Worm (Caenorhabditis elegans) whole organism, young adult: ENCODE data around the gene F38B2.6.

Source experiments
- B0336.3 ChIP-seq: fragments of 200-800 bp; sonication (Bioruptor generic); IDR thresholded peaks from 2 replicates; pipeline ENCODE4 v1.3.6; 2022; ENCODE audit warnings: missing genetic modification characterization, missing compliant biosample characterization
- F39B2.1 ChIP-seq: fragments of 200-800 bp; sonication (Bioruptor generic); IDR thresholded peaks from 2 replicates; pipeline ENCODE4 v1.3.6; 2022; ENCODE audit warnings: missing genetic modification reagents, missing genetic modification characterization, missing compliant biosample characterization
- F57C9.4 ChIP-seq: sonication (generic microtip); optimal IDR thresholded peaks from 2 replicates; lab custom pipeline; 2017; ENCODE audit warnings: mild to moderate bottlenecking, missing genetic modification characterization, missing compliant biosample characterization
- T26A5.8 ChIP-seq: sonication (generic microtip); optimal IDR thresholded peaks from 2 replicates; lab custom pipeline; 2016; ENCODE audit warnings: missing genetic modification characterization, missing compliant biosample characterization
- Y79H2A.3 ChIP-seq: fragments of 200-800 bp; sonication (Bioruptor generic); conservative IDR thresholded peaks from 2 replicates; pipeline ENCODE4 v1.3.6; 2022; ENCODE audit warnings: missing genetic modification reagents, missing genetic modification characterization, missing compliant biosample characterization
- aptf-3 ChIP-seq: fragments of 200-800 bp; sonication (Bioruptor generic); IDR thresholded peaks from 2 replicates; pipeline ENCODE4 v1.3.6; 2022; ENCODE audit warnings: missing genetic modification characterization, missing compliant biosample characterization
- bed-1 ChIP-seq: fragments of 200-800 bp; sonication (Bioruptor generic); IDR thresholded peaks from 2 replicates; pipeline ENCODE4 v1.3.6; 2022; ENCODE audit warnings: missing genetic modification reagents, missing genetic modification characterization, missing compliant biosample characterization
- ccch-3 ChIP-seq: fragments of 200-800 bp; sonication (Bioruptor generic); optimal IDR thresholded peaks from 2 replicates; lab custom pipeline; 2018; ENCODE audit warnings: mild to moderate bottlenecking, missing genetic modification characterization, missing compliant biosample characterization
- cebp-2 ChIP-seq: fragments of 200-800 bp; sonication (Bioruptor generic); IDR thresholded peaks from 2 replicates; pipeline ENCODE4 v1.3.6; 2022; ENCODE audit warnings: missing genetic modification characterization, missing compliant biosample characterization
- ceh-100 ChIP-seq: fragments of 200-800 bp; sonication (Bioruptor generic); IDR thresholded peaks from 2 replicates; pipeline ENCODE4 v1.3.6; 2022; ENCODE audit warnings: missing genetic modification reagents, missing genetic modification characterization, missing compliant biosample characterization
- chd-7 ChIP-seq: sonication (generic microtip); optimal IDR thresholded peaks from 2 replicates; lab custom pipeline; 2016; ENCODE audit warnings: mild to moderate bottlenecking, missing genetic modification characterization, moderate library complexity, missing compliant biosample characterization
- die-1 ChIP-seq: sonication (generic microtip); optimal IDR thresholded peaks from 2 replicates; lab custom pipeline; 2016; ENCODE audit warnings: missing genotype, mild to moderate bottlenecking, missing genetic modification characterization, missing compliant biosample characterization
- dox-1 ChIP-seq: fragments of 200-800 bp; sonication (Bioruptor generic); IDR thresholded peaks from 2 replicates; pipeline ENCODE4 v1.3.6; 2022; ENCODE audit warnings: missing genetic modification reagents, missing genetic modification characterization, missing compliant biosample characterization
- dpff-1 ChIP-seq: sonication (generic microtip); optimal IDR thresholded peaks from 2 replicates; lab custom pipeline; 2017; ENCODE audit warnings: mild to moderate bottlenecking, missing genetic modification characterization, missing compliant biosample characterization
- egl-18 ChIP-seq: fragments of 200-800 bp; sonication (Bioruptor generic); IDR thresholded peaks from 2 replicates; pipeline ENCODE4 v1.3.6; 2022; ENCODE audit warnings: missing genetic modification reagents, missing genetic modification characterization, missing compliant biosample characterization
- ets-4 ChIP-seq: fragments of 200-800 bp; sonication (Bioruptor generic); optimal IDR thresholded peaks from 2 replicates; lab custom pipeline; 2018; ENCODE audit warnings: mild to moderate bottlenecking, missing genetic modification characterization, missing compliant biosample characterization
- gei-17 ChIP-seq: fragments of 200-800 bp; sonication (Bioruptor generic); optimal IDR thresholded peaks from 2 replicates; lab custom pipeline; 2018; ENCODE audit warnings: mild to moderate bottlenecking, missing genetic modification characterization, missing compliant biosample characterization
- lag-1 ChIP-seq: fragments of 200-800 bp; sonication (Bioruptor generic); IDR thresholded peaks from 2 replicates; pipeline ENCODE4 v1.3.6; 2022; ENCODE audit warnings: missing genetic modification reagents, missing genetic modification characterization, missing compliant biosample characterization
- lin-35 ChIP-seq, 3 experiments: fragments of 150-350 bp in 2 of 3; sonication (generic microtip) in 1 of 3; optimal IDR thresholded peaks; 2 replicates each; lab custom pipeline; 2014 to 2018; ENCODE audit warnings: missing biosample characterization in 3 of 3, missing genetic modification characterization in 3 of 3, missing genetic modification reagents in 3 of 3
- lir-1 ChIP-seq: fragments of 200-800 bp; sonication (Bioruptor generic); conservative IDR thresholded peaks from 2 replicates; pipeline ENCODE4 v1.3.6; 2022; ENCODE audit warnings: missing genetic modification reagents, missing genetic modification characterization, missing compliant biosample characterization
- mes-4 ChIP-seq: sonication (generic microtip); optimal IDR thresholded peaks from 2 replicates; lab custom pipeline; 2016; ENCODE audit warnings: missing genotype, missing genetic modification characterization, missing compliant biosample characterization
- mxl-1 ChIP-seq: sonication (generic microtip); optimal IDR thresholded peaks from 2 replicates; lab custom pipeline; 2016; ENCODE audit warnings: missing genetic modification characterization, missing compliant biosample characterization
- nhr-27 ChIP-seq: fragments of 200-800 bp; sonication (Bioruptor generic); optimal IDR thresholded peaks from 2 replicates; lab custom pipeline; 2018; ENCODE audit warnings: mild to moderate bottlenecking, missing genetic modification characterization, moderate library complexity, missing compliant biosample characterization
- nhr-80 ChIP-seq: sonication (generic microtip); optimal IDR thresholded peaks from 2 replicates; lab custom pipeline; 2016; ENCODE audit warnings: missing genetic modification characterization, missing compliant biosample characterization
- nhr-90 ChIP-seq: sonication (generic microtip); optimal IDR thresholded peaks from 2 replicates; lab custom pipeline; 2016; ENCODE audit warnings: missing genotype, mild to moderate bottlenecking, missing genetic modification characterization, missing compliant biosample characterization
- sdz-38 ChIP-seq: sonication (generic microtip); optimal IDR thresholded peaks from 2 replicates; lab custom pipeline; 2016; ENCODE audit warnings: missing genotype, missing genetic modification characterization, missing compliant biosample characterization
- sea-2 ChIP-seq: fragments of 200-800 bp; sonication (Bioruptor generic); IDR thresholded peaks from 2 replicates; pipeline ENCODE4 v1.3.6; 2022; ENCODE audit warnings: missing genetic modification characterization, missing compliant biosample characterization
- tlf-1 ChIP-seq: fragments of 200-800 bp; sonication (Bioruptor generic); optimal IDR thresholded peaks from 2 replicates; lab custom pipeline; 2018; ENCODE audit warnings: mild to moderate bottlenecking, missing genetic modification characterization, missing compliant biosample characterization
- ztf-18 ChIP-seq: sonication (generic microtip); optimal IDR thresholded peaks from 2 replicates; lab custom pipeline; 2016; ENCODE audit warnings: missing genotype, mild to moderate bottlenecking, missing genetic modification characterization, missing compliant biosample characterization
- ztf-22 ChIP-seq: fragments of 200-800 bp; sonication (Bioruptor generic); optimal IDR thresholded peaks from 2 replicates; lab custom pipeline; 2018; ENCODE audit warnings: mild to moderate bottlenecking, missing genetic modification characterization, moderate library complexity, missing compliant biosample characterization
- ztf-28 ChIP-seq: fragments of 200-800 bp; sonication (Bioruptor generic); IDR thresholded peaks from 2 replicates; pipeline ENCODE4 v1.3.6; 2022; ENCODE audit warnings: missing genetic modification reagents, missing genetic modification characterization, missing compliant biosample characterization

The F38B2.6 gene

ce11 chrX:11281148-11281547 is at the start of gene F38B2.6:
TSS of gene F38B2.6 (minus strand) at chrX:11281248.
- TF ChIP-seq mes-4 (tag; lab: Kevin White, UChicago) (no peak), cebp-2 (no peak), ztf-22 (no peak), dox-1 (no peak), nhr-27 (tag; lab: Kevin White, UChicago) (no peak), F57C9.4 (tag; lab: Kevin White, UChicago) (no peak), sdz-38 (no peak)

DNA sequence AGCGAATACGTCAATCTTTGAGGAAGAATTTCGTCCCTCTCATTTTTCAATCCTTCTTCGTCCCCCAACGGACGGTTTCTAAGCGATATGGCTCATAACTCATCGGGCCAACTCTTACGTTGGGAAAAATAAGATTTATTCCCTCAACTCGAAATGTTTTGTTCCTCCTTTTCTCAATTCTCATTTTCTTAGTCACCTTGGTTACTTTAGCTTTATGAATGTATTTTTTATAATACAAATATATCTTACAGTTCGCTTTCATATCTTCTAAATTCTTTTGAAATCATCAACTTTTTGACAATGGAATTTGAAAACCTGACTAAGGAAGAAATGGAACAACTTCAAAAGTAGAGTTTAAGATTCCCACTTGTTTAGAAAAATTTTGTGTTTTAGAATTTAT is 48.4 kb upstream of the F38B2.6 start, which contains the start of gene npr-9:
npr-9 (plus strand) TSS at position 301 of the 400 bp plus-strand sequence.
- TF ChIP-seq die-1 = no peak
- no peak for TF ChIP-seq ztf-28 (GFP tag; lab: Robert Waterston, UW)
- no peak for TF ChIP-seq T26A5.8 (tag; lab: Kevin White, UChicago)
- TF ChIP-seq nhr-90 = no peak
- no peak for TF ChIP-seq ets-4 (GFP tag; lab: Kevin White, UChicago)
- no peak for TF ChIP-seq tlf-1 (GFP tag; lab: Kevin White, UChicago)
- no peak for TF ChIP-seq sea-2 (GFP tag; lab: Robert Waterston, UW)
- no peak for TF ChIP-seq egl-18 (GFP tag; lab: Robert Waterston, UW)
- TF ChIP-seq chd-7 (tag; lab: Kevin White, UChicago) = no peak
- TF ChIP-seq, all 124 proteins: peak for 0

DNA sequence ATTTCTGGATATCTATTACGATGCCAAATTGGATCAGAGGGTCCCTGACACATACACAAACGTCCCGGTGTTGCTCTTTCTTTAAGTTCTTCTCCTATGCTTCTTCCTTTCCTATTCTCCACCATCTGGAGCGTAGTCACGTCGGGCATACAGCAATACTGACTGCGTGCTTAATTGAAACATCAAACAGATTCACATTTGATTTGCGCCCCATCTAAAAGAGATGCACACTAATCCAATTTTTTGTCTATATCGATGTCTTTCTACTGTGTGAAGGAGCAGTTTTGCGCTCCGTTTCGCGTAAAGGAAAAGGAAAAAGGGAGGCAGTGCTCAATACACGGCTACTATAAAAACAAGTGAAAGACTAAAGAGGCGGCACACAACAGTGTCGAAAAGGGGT is 47.7 kb upstream of the F38B2.6 start:
- TF ChIP-seq Y79H2A.3 (GFP tag; lab: Robert Waterston, UW) = no peak
- TF ChIP-seq lir-1 (GFP tag; lab: Robert Waterston, UW) = no peak
- no peak for TF ChIP-seq F39B2.1 (GFP tag; lab: Robert Waterston, UW)
- TF ChIP-seq dpff-1 (tag; lab: Kevin White, UChicago) = no peak
- TF ChIP-seq ets-4 (GFP tag; lab: Kevin White, UChicago) = no peak
- TF ChIP-seq mxl-1 (tag; lab: Kevin White, UChicago) = no peak
- TF ChIP-seq aptf-3 (GFP tag; lab: Robert Waterston, UW) = no peak
- no peak for TF ChIP-seq ccch-3 (GFP tag; lab: Kevin White, UChicago)
- TF ChIP-seq B0336.3 (GFP tag; lab: Robert Waterston, UW) = no peak
- TF ChIP-seq ceh-100 = no peak
- TF ChIP-seq F57C9.4 (tag; lab: Kevin White, UChicago) = no peak
- no peak for TF ChIP-seq bed-1 (GFP tag; lab: Robert Waterston, UW)
- no peak for TF ChIP-seq tlf-1 (GFP tag; lab: Kevin White, UChicago)
- TF ChIP-seq, all 124 proteins: peak for 0

ce11 chrX:11326827-11327226 is 45.8 kb upstream of the F38B2.6 start, which contains the start of gene ZK455.5:
TSS of gene ZK455.5 (minus strand) at chrX:11326927.
- TF ChIP-seq F57C9.4 (tag; lab: Kevin White, UChicago) (no peak), lag-1 (GFP tag; lab: Robert Waterston, UW) (no peak), ztf-18 (tag; lab: Kevin White, UChicago) (no peak), gei-17 (no peak)

- TF ChIP-seq nhr-80 (tag; lab: Kevin White, UChicago) = peak; percentile 83
- TF ChIP-seq lin-35 (GFP tag; optimal IDR thresholded peaks at IDR 0.05; lab: Kevin White, UChicago) = no peak
These were observed 43.2 kb upstream of the F38B2.6 start, which contains the start of gene asm-2 for ce11 chrX:11324240-11324639. TSS of gene asm-2 (minus strand) at chrX:11324251.

DNA sequence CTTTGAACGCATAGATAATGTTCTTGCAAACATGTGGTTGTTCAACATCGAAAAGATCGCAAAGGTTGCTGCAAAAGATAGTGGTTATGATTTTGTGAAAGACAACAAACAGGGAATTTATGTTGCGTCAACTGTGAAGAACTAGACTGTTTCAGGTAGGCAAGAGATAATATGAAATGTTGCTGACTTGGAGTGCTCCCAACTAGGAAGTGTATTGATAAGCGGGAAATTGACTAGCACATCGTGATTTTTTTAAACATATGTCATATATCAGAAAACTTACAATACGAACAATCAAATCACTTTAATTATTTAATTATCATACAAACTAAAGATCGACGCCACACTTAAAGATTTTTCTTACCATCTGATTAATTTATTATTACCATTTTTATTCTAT is 42.2 kb upstream of the F38B2.6 start:
- TF ChIP-seq nhr-90 (no peak), nhr-80 (tag; lab: Kevin White, UChicago) (peak; percentile 41)
